Worm (Caenorhabditis elegans): ENCODE results near the gene T06D8.9.

- TF ChIP-seq him-1 (tag; optimal IDR thresholded peaks at IDR 0.05) (no peak), W03F9.2 (tag; optimal IDR thresholded peaks at IDR 0.05) (no peak)
These were observed 16.1 kb downstream of the T06D8.9 start, which contains the start of gene T05B9.2 for ce11 chrII:11255536-11255935.

All from whole organism, L4/young adult.